Fruit fly (Drosophila melanogaster) whole organism, embryonic: ENCODE measurements around the gene CG3104.

Experiments
- Bdp1 ChIP-seq: fragments of 200-800 bp; sonication (Bioruptor generic); optimal IDR thresholded peaks from 3 replicates; lab custom pipeline; 2016; ENCODE audit warnings: missing biosample characterization, missing genetic modification characterization
- CG12104 ChIP-seq: fragments of 200-800 bp; sonication (Bioruptor generic); optimal IDR thresholded peaks from 3 replicates; lab custom pipeline; 2016; ENCODE audit warnings: missing biosample characterization, missing genetic modification characterization
- CG12155 ChIP-seq: fragments of 200-800 bp; sonication (Bioruptor generic); optimal IDR thresholded peaks from 3 replicates; lab custom pipeline; 2016; ENCODE audit warnings: missing biosample characterization, missing genetic modification characterization
- CG12659 ChIP-seq: fragments of 200-800 bp; sonication (Bioruptor generic); optimal IDR thresholded peaks from 3 replicates; lab custom pipeline; 2017; ENCODE audit warnings: mild to moderate bottlenecking, missing biosample characterization, missing genetic modification reagents, missing genetic modification characterization
- CG13624 ChIP-seq: fragments of 200-800 bp; sonication (Bioruptor generic); optimal IDR thresholded peaks from 2 replicates; lab custom pipeline; 2016; ENCODE audit warnings: missing biosample characterization, missing genetic modification characterization
- CG15073 ChIP-seq: fragments of 200-800 bp; sonication (Bioruptor generic); optimal IDR thresholded peaks from 2 replicates; lab custom pipeline; 2016; ENCODE audit warnings: missing biosample characterization, missing genetic modification characterization
- CG15601 ChIP-seq: fragments of 200-800 bp; sonication (Bioruptor generic); optimal IDR thresholded peaks from 3 replicates; lab custom pipeline; 2019; ENCODE audit warnings: missing biosample characterization, mild to moderate bottlenecking, missing genetic modification characterization, moderate library complexity
- CG17802 ChIP-seq: fragments of 200-800 bp; sonication (Bioruptor generic); optimal IDR thresholded peaks from 2 replicates; lab custom pipeline; 2018; ENCODE audit warnings: missing biosample characterization, mild to moderate bottlenecking, missing genetic modification characterization, moderate library complexity
- CG18011 ChIP-seq: fragments of 200-800 bp; sonication (Bioruptor generic); optimal IDR thresholded peaks from 2 replicates; lab custom pipeline; 2017; ENCODE audit warnings: missing biosample characterization, missing genetic modification characterization, mild to moderate bottlenecking, moderate library complexity, missing genotype
- CG18764 ChIP-seq: fragments of 200-800 bp; sonication (Bioruptor generic); optimal IDR thresholded peaks from 3 replicates; lab custom pipeline; 2016; ENCODE audit warnings: missing biosample characterization, missing genetic modification characterization
- CG2202 ChIP-seq: fragments of 200-800 bp; sonication (Bioruptor generic); optimal IDR thresholded peaks from 2 replicates; lab custom pipeline; 2018; ENCODE audit warnings: missing biosample characterization, mild to moderate bottlenecking, missing genetic modification characterization
- CG31365 ChIP-seq: fragments of 200-800 bp; sonication (Bioruptor generic); optimal IDR thresholded peaks from 2 replicates; lab custom pipeline; 2018; ENCODE audit warnings: missing biosample characterization, mild to moderate bottlenecking, missing genetic modification characterization
- CG34422 ChIP-seq: fragments of 200-800 bp; sonication (Bioruptor generic); IDR thresholded peaks from 3 replicates; pipeline ENCODE4 v1.3.6; 2022; ENCODE audit warnings: missing biosample characterization, missing genetic modification characterization
- CG7963 ChIP-seq: fragments of 200-800 bp; sonication (Bioruptor generic); IDR thresholded peaks from 3 replicates; pipeline ENCODE4 v1.3.6; 2022; ENCODE audit warnings: missing biosample characterization, missing genetic modification characterization; ENCODE audit not compliant: partially characterized antibody
- CG8924 ChIP-seq: fragments of 200-800 bp; optimal IDR thresholded peaks from 3 replicates; lab custom pipeline; 2019; ENCODE audit warnings: missing biosample characterization, mild to moderate bottlenecking, missing genetic modification characterization, moderate library complexity
- CG9727 ChIP-seq: fragments of 200-800 bp; sonication (Bioruptor generic); optimal IDR thresholded peaks from 3 replicates; lab custom pipeline; 2017; ENCODE audit warnings: missing biosample characterization, mild to moderate bottlenecking, missing genetic modification characterization
- CG9876 ChIP-seq: fragments of 200-800 bp; sonication (Bioruptor generic); optimal IDR thresholded peaks from 2 replicates; lab custom pipeline; 2016; ENCODE audit warnings: missing biosample characterization, missing genetic modification characterization
- Dad ChIP-seq: fragments of 200-800 bp; sonication (Bioruptor generic); optimal IDR thresholded peaks from 3 replicates; lab custom pipeline; 2016; ENCODE audit warnings: missing biosample characterization, missing genetic modification characterization
- Deaf1 ChIP-seq: fragments of 200-800 bp; optimal IDR thresholded peaks from 3 replicates; lab custom pipeline; 2019; ENCODE audit warnings: missing biosample characterization, mild to moderate bottlenecking, missing genetic modification characterization, moderate library complexity
- Fer3 ChIP-seq: fragments of 200-800 bp; sonication (Bioruptor generic); optimal IDR thresholded peaks from 2 replicates; lab custom pipeline; 2018; ENCODE audit warnings: missing biosample characterization, mild to moderate bottlenecking, missing genetic modification characterization, moderate library complexity
- GATAe ChIP-seq: fragments of 200-800 bp; sonication (Bioruptor generic); conservative IDR thresholded peaks from 2 replicates; pipeline ENCODE4 v1.3.6; 2022; ENCODE audit warnings: missing biosample characterization, missing genetic modification characterization
- HHEX ChIP-seq: fragments of 200-800 bp; sonication (Bioruptor generic); optimal IDR thresholded peaks from 3 replicates; lab custom pipeline; 2017; ENCODE audit warnings: missing biosample characterization, mild to moderate bottlenecking, missing genetic modification characterization, missing genetic modification reagents
- HLH3B ChIP-seq: fragments of 200-800 bp; sonication (Bioruptor generic); IDR thresholded peaks from 2 replicates; pipeline ENCODE4 v1.3.6; 2022; ENCODE audit warnings: missing biosample characterization, missing genetic modification characterization
- Hr39 ChIP-seq: fragments of >200 bp; optimal IDR thresholded peaks from 2 replicates; lab custom pipeline; 2017
- Jarid2 ChIP-seq: fragments of 200-800 bp; sonication (Bioruptor generic); optimal IDR thresholded peaks from 3 replicates; lab custom pipeline; 2017; ENCODE audit warnings: mild to moderate bottlenecking, missing biosample characterization, missing genetic modification reagents, missing genetic modification characterization
- Mrtf ChIP-seq: fragments of 200-800 bp; sonication (Bioruptor generic); IDR thresholded peaks from 3 replicates; pipeline ENCODE4 v1.3.6; 2022; ENCODE audit warnings: missing biosample characterization, missing genetic modification characterization
- Oaz ChIP-seq: fragments of 200-800 bp; sonication (Bioruptor generic); IDR thresholded peaks from 2 replicates; pipeline ENCODE4 v1.3.6; 2022; ENCODE audit warnings: missing biosample characterization, missing genetic modification characterization
- Stat92E ChIP-seq, 3 experiments: fragments of >200 bp in 2 of 3; fragments of 200-800 bp in 1 of 3; sonication (Bioruptor generic) in 1 of 3; optimal IDR thresholded peaks; 2 replicates each; lab custom pipeline; 2017 to 2019; ENCODE audit warnings: missing biosample characterization in 3 of 3, missing genetic modification characterization in 3 of 3, mild to moderate bottlenecking in 1 of 3, moderate library complexity in 1 of 3
- Usf ChIP-seq: fragments of 200-800 bp; sonication (Bioruptor generic); optimal IDR thresholded peaks from 2 replicates; lab custom pipeline; 2017; ENCODE audit warnings: missing genotype, missing biosample characterization, missing genetic modification characterization
- abd-A ChIP-seq: fragments of 200-800 bp; sonication (Bioruptor generic); optimal IDR thresholded peaks from 3 replicates; lab custom pipeline; 2019; ENCODE audit warnings: missing biosample characterization, mild to moderate bottlenecking, missing genetic modification characterization, moderate library complexity
- ac ChIP-seq: fragments of 200-800 bp; sonication (Bioruptor generic); optimal IDR thresholded peaks from 3 replicates; lab custom pipeline; 2017; ENCODE audit warnings: missing biosample characterization, mild to moderate bottlenecking, missing genetic modification characterization
- bbx ChIP-seq: fragments of 200-800 bp; sonication (Bioruptor generic); IDR thresholded peaks from 2 replicates; pipeline ENCODE4 v1.3.6; 2022; ENCODE audit warnings: missing biosample characterization, missing genetic modification characterization; ENCODE audit not compliant: partially characterized antibody
- eve ChIP-seq, 2 experiments: fragments of >200 bp; optimal IDR thresholded peaks; 2 replicates each; lab custom pipeline; 2017; ENCODE audit warnings: missing biosample characterization in 2 of 2, missing genetic modification characterization in 2 of 2
- fd64A ChIP-seq: fragments of 200-800 bp; sonication (Bioruptor generic); optimal IDR thresholded peaks from 3 replicates; lab custom pipeline; 2018; ENCODE audit warnings: missing biosample characterization, mild to moderate bottlenecking, missing genetic modification characterization
- gcm2 ChIP-seq: fragments of 200-800 bp; sonication (Bioruptor generic); optimal IDR thresholded peaks from 2 replicates; lab custom pipeline; 2016; ENCODE audit warnings: missing biosample characterization, missing genetic modification characterization
- lola ChIP-seq, 3 experiments: fragments of >200 bp in 2 of 3; fragments of 200-800 bp in 1 of 3; sonication (Bioruptor generic) in 1 of 3; optimal IDR thresholded peaks; 2 replicates each; lab custom pipeline; 2017 to 2019; ENCODE audit warnings: missing biosample characterization in 3 of 3, missing genetic modification characterization in 3 of 3, mild to moderate bottlenecking in 1 of 3, moderate library complexity in 1 of 3
- onecut ChIP-seq: fragments of 200-800 bp; sonication (Bioruptor generic); IDR thresholded peaks from 2 replicates; pipeline ENCODE4 v1.3.6; 2022; ENCODE audit warnings: missing biosample characterization, missing genetic modification characterization
- pho ChIP-seq: fragments of 200-800 bp; sonication (Bioruptor generic); optimal IDR thresholded peaks from 2 replicates; lab custom pipeline; 2016; ENCODE audit warnings: missing biosample characterization, missing genetic modification characterization
- pros ChIP-seq: fragments of 200-800 bp; sonication (Bioruptor generic); optimal IDR thresholded peaks from 3 replicates; lab custom pipeline; 2019; ENCODE audit warnings: missing biosample characterization, mild to moderate bottlenecking, missing genetic modification characterization, moderate library complexity
- rib ChIP-seq: fragments of 200-800 bp; sonication (Bioruptor generic); IDR thresholded peaks from 2 replicates; pipeline ENCODE4 v1.3.6; 2022; ENCODE audit warnings: missing biosample characterization, missing genetic modification characterization
- sens ChIP-seq: fragments of 200-800 bp; sonication (Bioruptor generic); peaks from one replicate; lab custom pipeline; 2016; ENCODE audit warnings: missing biosample characterization, missing genetic modification characterization
- slou ChIP-seq: fragments of 200-800 bp; sonication (Bioruptor generic); optimal IDR thresholded peaks from 3 replicates; lab custom pipeline; 2016; ENCODE audit warnings: missing biosample characterization, missing genetic modification characterization
- stwl ChIP-seq: fragments of 200-800 bp; sonication (Bioruptor generic); optimal IDR thresholded peaks from 3 replicates; lab custom pipeline; 2018; ENCODE audit warnings: missing biosample characterization, mild to moderate bottlenecking, missing genetic modification characterization, moderate library complexity
- trem ChIP-seq: fragments of 200-800 bp; optimal IDR thresholded peaks from 3 replicates; lab custom pipeline; 2019; ENCODE audit warnings: missing biosample characterization, mild to moderate bottlenecking, missing genetic modification characterization, moderate library complexity
- wdn ChIP-seq: fragments of 200-800 bp; sonication (Bioruptor generic); IDR thresholded peaks from 2 replicates; pipeline ENCODE4 v1.3.6; 2022; ENCODE audit warnings: missing biosample characterization, missing genetic modification characterization
- wek ChIP-seq: fragments of 200-800 bp; sonication (Bioruptor generic); optimal IDR thresholded peaks from 3 replicates; lab custom pipeline; 2018; ENCODE audit warnings: missing biosample characterization, mild to moderate bottlenecking, missing genetic modification characterization, moderate library complexity
- wor ChIP-seq: fragments of 200-800 bp; sonication (Bioruptor generic); IDR thresholded peaks from 2 replicates; pipeline ENCODE4 v1.3.6; 2022; ENCODE audit warnings: missing biosample characterization, missing genetic modification characterization
- z ChIP-seq: fragments of 200-800 bp; sonication (Bioruptor generic); IDR thresholded peaks from 3 replicates; pipeline ENCODE4 v1.3.6; 2022; ENCODE audit warnings: missing biosample characterization, missing genetic modification characterization

CG3104 gene

dm6 chr2L:2898247-2898646, 42.7 kb upstream of the CG3104 start (continued):
- TF ChIP-seq CG12155 (GFP tag; lab: Kevin White, UChicago) (no peak), Deaf1 (peak; percentile 31), pros (GFP tag; lab: Kevin White, UChicago) (peak; percentile 25), CG8924 (no peak), abd-A (tag; lab: Kevin White, UChicago) (peak; percentile 32), bbx (GFP tag; lab: Robert Waterston, UW) (0 out of 2 replicates have a peak, but pooled peaks have one; percentile 15), z (no peak), rib (GFP tag; lab: Robert Waterston, UW) (no peak), trem (tag; lab: Kevin White, UChicago) (no peak)

DNA sequence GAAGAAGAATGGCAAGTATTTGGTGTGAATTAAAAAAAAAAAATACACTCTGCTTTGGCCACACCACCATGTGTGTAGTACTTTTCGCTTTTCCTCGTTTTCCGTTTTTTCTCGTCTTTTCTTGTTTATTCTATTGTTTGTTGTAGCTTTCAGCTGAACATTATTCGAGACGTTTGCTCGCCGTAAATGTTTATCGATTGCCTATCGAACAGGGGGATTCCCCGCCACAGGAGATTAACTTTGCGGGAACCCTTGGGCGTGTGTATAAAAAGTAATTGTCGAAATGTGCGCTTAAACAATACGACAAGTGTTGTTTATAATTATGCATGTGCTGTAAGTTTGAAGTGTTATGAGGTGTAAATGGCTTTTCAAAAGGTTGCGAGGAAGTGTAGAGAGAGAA, 42.1 kb upstream of the CG3104 start:
- TF ChIP-seq CG18764 (GFP tag; lab: Kevin White, UChicago) (no peak), eve (GFP tag; optimal IDR thresholded peaks at IDR 0.05; lab: Kevin White, UChicago) (peak in 1 of 2 experiments; percentile 69), sens (GFP tag; lab: Kevin White, UChicago) (peak; percentile 74), onecut (GFP tag; lab: Robert Waterston, UW) (peak; percentile 2; the same call in 1 of the 2 replicates), CG15601 (tag; lab: Kevin White, UChicago) (peak; percentile 3), fd64A (GFP tag; lab: Kevin White, UChicago) (peak; percentile 83), Bdp1 (GFP tag; lab: Kevin White, UChicago) (no peak), stwl (peak; percentile 35), wek (GFP tag; lab: Kevin White, UChicago) (peak; percentile 13), CG8924 (no peak)

DNA sequence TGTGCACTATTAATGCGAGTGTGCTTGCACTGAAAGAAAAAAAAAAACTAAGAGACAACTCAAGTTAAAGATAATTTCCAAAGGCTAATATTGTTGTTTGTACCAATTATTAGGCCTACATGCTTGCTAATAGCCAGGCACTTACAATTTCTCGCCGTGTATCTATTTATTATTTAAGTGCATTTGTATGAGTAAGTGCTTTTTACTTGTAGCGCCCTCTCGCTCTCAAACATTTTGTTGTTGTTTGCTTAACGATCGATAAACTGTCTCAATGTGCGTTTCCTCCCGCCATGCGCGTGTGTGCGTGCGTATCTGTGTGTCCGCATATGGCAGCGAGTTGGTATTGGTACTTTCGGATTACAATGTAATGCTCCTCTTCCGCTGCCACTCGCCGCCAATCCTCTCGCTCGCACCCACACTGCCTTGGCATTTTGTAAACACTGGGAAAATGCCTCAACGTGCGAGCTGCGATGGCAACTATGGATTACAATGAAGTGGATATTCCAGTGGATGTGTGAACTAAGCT, 41.5 kb upstream of the CG3104 start:
- peak in 1 of 3 experiments; percentile 67 for TF ChIP-seq lola (GFP tag; optimal IDR thresholded peaks at IDR 0.05; lab: Kevin White, UChicago)
- peak; percentile 85 for TF ChIP-seq gcm2 (GFP tag; lab: Kevin White, UChicago)
- peak; percentile 1 for TF ChIP-seq CG15073 (GFP tag; lab: Kevin White, UChicago)
- peak; percentile 74 for TF ChIP-seq CG12104 (GFP tag; lab: Kevin White, UChicago)
- no peak for TF ChIP-seq Stat92E (GFP tag; optimal IDR thresholded peaks at IDR 0.05; lab: Kevin White, UChicago)
- TF ChIP-seq CG31365 (tag; lab: Kevin White, UChicago): no peak
- TF ChIP-seq CG13624 (GFP tag; lab: Kevin White, UChicago): peak; percentile 79
- TF ChIP-seq GATAe (GFP tag; lab: Robert Waterston, UW): peak; percentile 34; the same call in 1 of the 2 replicates
- TF ChIP-seq CG34422 (GFP tag; lab: Robert Waterston, UW): peak; percentile 90
- TF ChIP-seq CG7963 (GFP tag; lab: Robert Waterston, UW): no peak
- TF ChIP-seq CG18011 (GFP tag; lab: Kevin White, UChicago): peak; percentile 64
- TF ChIP-seq Jarid2: peak; percentile 15
- peak; percentile 61 for TF ChIP-seq CG2202 (tag; lab: Kevin White, UChicago)
- TF ChIP-seq CG9876: peak; percentile 79
- TF ChIP-seq Mrtf (GFP tag; lab: Robert Waterston, UW): peak; percentile 82
- TF ChIP-seq HHEX (GFP tag; lab: Kevin White, UChicago): peak; percentile 61
- TF ChIP-seq wor: peak; percentile 70
- peak; percentile 57; the same call in 1 of the 2 replicates for TF ChIP-seq Oaz
- no peak for TF ChIP-seq Usf
- peak; percentile 39 for TF ChIP-seq CG17802 (tag; lab: Kevin White, UChicago)
- peak; percentile 85 for TF ChIP-seq slou (GFP tag; lab: Kevin White, UChicago)
- peak; percentile 69 for TF ChIP-seq wdn
- peak; percentile 43 for TF ChIP-seq ac (GFP tag; lab: Kevin White, UChicago)
- TF ChIP-seq CG12659 (GFP tag; lab: Kevin White, UChicago): peak; percentile 61
- peak; percentile 48 for TF ChIP-seq Fer3 (tag; lab: Kevin White, UChicago)
- TF ChIP-seq Hr39: no peak
- peak; percentile 81 for TF ChIP-seq CG9727 (GFP tag; lab: Kevin White, UChicago)
- peak; percentile 56 for TF ChIP-seq pho (GFP tag; lab: Kevin White, UChicago)
- TF ChIP-seq HLH3B (GFP tag; lab: Robert Waterston, UW): peak; percentile 83
- TF ChIP-seq Dad (GFP tag; lab: Kevin White, UChicago): peak; percentile 77
